Fruit fly (Drosophila melanogaster) whole organism, embryonic: ENCODE data around the gene CG43796.

Experiments
- CG10274 ChIP-seq: fragments of 200-800 bp; sonication (Bioruptor generic); optimal IDR thresholded peaks from 3 replicates; lab custom pipeline; 2017; ENCODE audit warnings: missing biosample characterization, mild to moderate bottlenecking, missing genetic modification characterization
- CG11723 ChIP-seq: fragments of 200-800 bp; sonication (Bioruptor generic); optimal IDR thresholded peaks from 2 replicates; lab custom pipeline; 2017; ENCODE audit warnings: missing biosample characterization, mild to moderate bottlenecking, missing genetic modification characterization
- CG4707 ChIP-seq: fragments of 200-800 bp; sonication (Bioruptor generic); optimal IDR thresholded peaks from 2 replicates; lab custom pipeline; 2018; ENCODE audit warnings: missing biosample characterization, mild to moderate bottlenecking, missing genetic modification characterization, moderate library complexity
- D19A ChIP-seq: fragments of 200-800 bp; optimal IDR thresholded peaks from 3 replicates; lab custom pipeline; 2019; ENCODE audit warnings: missing biosample characterization, mild to moderate bottlenecking, missing genetic modification characterization, moderate library complexity
- Deaf1 ChIP-seq: fragments of 200-800 bp; optimal IDR thresholded peaks from 3 replicates; lab custom pipeline; 2019; ENCODE audit warnings: missing biosample characterization, mild to moderate bottlenecking, missing genetic modification characterization, moderate library complexity
- NC2β ChIP-seq: fragments of 200-800 bp; sonication (Bioruptor generic); optimal IDR thresholded peaks from 2 replicates; lab custom pipeline; 2016; ENCODE audit warnings: missing biosample characterization, missing genetic modification characterization
- Taf1 ChIP-seq: fragments of 200-800 bp; sonication (Bioruptor generic); IDR thresholded peaks from 2 replicates; pipeline ENCODE4 v1.3.6; 2022; ENCODE audit warnings: missing biosample characterization, missing genetic modification characterization
- br ChIP-seq: fragments of >200 bp; optimal IDR thresholded peaks from 2 replicates; lab custom pipeline; 2017
- dmrt99B ChIP-seq: fragments of 200-800 bp; sonication (Bioruptor generic); optimal IDR thresholded peaks from 2 replicates; lab custom pipeline; 2018; ENCODE audit warnings: missing biosample characterization, mild to moderate bottlenecking, missing genetic modification characterization, moderate library complexity
- gsb ChIP-seq: fragments of 200-800 bp; sonication (Bioruptor generic); IDR thresholded peaks from 2 replicates; pipeline ENCODE4 v1.3.6; 2022; ENCODE audit warnings: missing biosample characterization, missing genetic modification characterization
- nerfin-1 ChIP-seq: fragments of 200-800 bp; sonication (Bioruptor generic); optimal IDR thresholded peaks from 3 replicates; lab custom pipeline; 2019; ENCODE audit warnings: missing biosample characterization, mild to moderate bottlenecking, missing genetic modification characterization, moderate library complexity
- sim ChIP-seq: fragments of 200-800 bp; sonication (Bioruptor generic); IDR thresholded peaks from 2 replicates; pipeline ENCODE4 v1.3.6; 2022; ENCODE audit warnings: missing biosample characterization, missing genetic modification characterization
- slp2 ChIP-seq: fragments of 200-800 bp; sonication (Bioruptor generic); optimal IDR thresholded peaks from 2 replicates; lab custom pipeline; 2016; ENCODE audit warnings: missing biosample characterization, missing genetic modification characterization
- so ChIP-seq: fragments of 200-800 bp; sonication (Bioruptor generic); IDR thresholded peaks from 3 replicates; pipeline ENCODE4 v1.3.6; 2022; ENCODE audit warnings: missing biosample characterization, missing genetic modification characterization

- TF ChIP-seq NC2β (GFP tag; lab: Kevin White, UChicago) (no peak), CG4707 (GFP tag; lab: Kevin White, UChicago) (no peak), slp2 (no peak), so (no peak), Deaf1 (tag; lab: Kevin White, UChicago) (no peak), nerfin-1 (tag; lab: Kevin White, UChicago) (no peak), br (no peak), dmrt99B (no peak), CG11723 (no peak), Taf1 (GFP tag; lab: Robert Waterston, UW) (no peak), gsb (GFP tag; lab: Robert Waterston, UW) (no peak), CG10274 (GFP tag; lab: Kevin White, UChicago) (no peak), sim (GFP tag; lab: Robert Waterston, UW) (no peak), D19A (no peak)
Observed at dm6 chr2L:8481623-8482424, at the start of gene CG43796.
